Fruit fly (Drosophila melanogaster) whole organism, embryonic: Measurements from ENCODE around the gene fru.

Source experiments
- ATbp ChIP-seq: fragments of 200-800 bp; sonication (Bioruptor generic); optimal IDR thresholded peaks from 2 replicates; lab custom pipeline; 2017; ENCODE audit warnings: missing biosample characterization, mild to moderate bottlenecking, missing genetic modification characterization, missing genetic modification reagents
- BtbVII ChIP-seq: fragments of 200-800 bp; sonication (Bioruptor generic); optimal IDR thresholded peaks from 3 replicates; lab custom pipeline; 2017; ENCODE audit warnings: missing biosample characterization, mild to moderate bottlenecking, missing genetic modification characterization
- CG14014 ChIP-seq: fragments of 200-800 bp; sonication (Bioruptor generic); IDR thresholded peaks from 2 replicates; pipeline ENCODE4 v1.3.6; 2022; ENCODE audit warnings: missing biosample characterization, missing genetic modification characterization
- CG14441 ChIP-seq: fragments of 200-800 bp; sonication (Bioruptor generic); IDR thresholded peaks from 2 replicates; pipeline ENCODE4 v1.3.6; 2022; ENCODE audit warnings: missing biosample characterization, missing genetic modification characterization
- CG15011 ChIP-seq: fragments of 200-800 bp; sonication (Bioruptor generic); optimal IDR thresholded peaks from 3 replicates; lab custom pipeline; 2018; ENCODE audit warnings: missing biosample characterization, mild to moderate bottlenecking, missing genetic modification characterization
- CG15601 ChIP-seq: fragments of 200-800 bp; sonication (Bioruptor generic); optimal IDR thresholded peaks from 3 replicates; lab custom pipeline; 2019; ENCODE audit warnings: missing biosample characterization, mild to moderate bottlenecking, missing genetic modification characterization, moderate library complexity
- CG15696 ChIP-seq: fragments of 200-800 bp; sonication (Bioruptor generic); optimal IDR thresholded peaks from 2 replicates; lab custom pipeline; 2019; ENCODE audit warnings: missing biosample characterization, mild to moderate bottlenecking, missing genetic modification characterization, moderate library complexity
- CG17802 ChIP-seq: fragments of 200-800 bp; sonication (Bioruptor generic); optimal IDR thresholded peaks from 2 replicates; lab custom pipeline; 2018; ENCODE audit warnings: missing biosample characterization, mild to moderate bottlenecking, missing genetic modification characterization, moderate library complexity
- CG18764 ChIP-seq: fragments of 200-800 bp; sonication (Bioruptor generic); optimal IDR thresholded peaks from 3 replicates; lab custom pipeline; 2016; ENCODE audit warnings: missing biosample characterization, missing genetic modification characterization
- CG31224 ChIP-seq: fragments of 200-800 bp; sonication (Bioruptor generic); IDR thresholded peaks from 2 replicates; pipeline ENCODE4 v1.3.6; 2022; ENCODE audit warnings: missing biosample characterization, missing genetic modification characterization
- CG32772 ChIP-seq: fragments of 200-800 bp; sonication (Bioruptor generic); IDR thresholded peaks from 2 replicates; pipeline ENCODE4 v1.3.6; 2022; ENCODE audit warnings: missing biosample characterization, missing genetic modification characterization
- CG42726 ChIP-seq: fragments of 200-800 bp; sonication (Bioruptor generic); IDR thresholded peaks from 2 replicates; pipeline ENCODE4 v1.3.6; 2022; ENCODE audit warnings: missing biosample characterization, missing genetic modification characterization; ENCODE audit not compliant: partially characterized antibody
- CG4730 ChIP-seq: fragments of 200-800 bp; sonication (Bioruptor generic); IDR thresholded peaks from 2 replicates; pipeline ENCODE4 v1.3.6; 2022; ENCODE audit warnings: missing biosample characterization, missing genetic modification characterization
- CG6272 ChIP-seq: fragments of 200-800 bp; sonication (Bioruptor generic); IDR thresholded peaks from 2 replicates; pipeline ENCODE4 v1.3.6; 2022; ENCODE audit warnings: missing biosample characterization, missing genetic modification characterization
- CG7271 ChIP-seq: fragments of 200-800 bp; sonication (Bioruptor generic); optimal IDR thresholded peaks from 2 replicates; lab custom pipeline; 2018; ENCODE audit warnings: missing biosample characterization, mild to moderate bottlenecking, missing genetic modification characterization, moderate library complexity
- CG8388 ChIP-seq: fragments of 200-800 bp; sonication (Bioruptor generic); optimal IDR thresholded peaks from 2 replicates; lab custom pipeline; 2019; ENCODE audit warnings: missing biosample characterization, mild to moderate bottlenecking, missing genetic modification characterization, moderate library complexity
- CG8944 ChIP-seq: fragments of 200-800 bp; sonication (Bioruptor generic); optimal IDR thresholded peaks from 3 replicates; lab custom pipeline; 2016; ENCODE audit warnings: missing biosample characterization, missing genetic modification characterization
- CG9817 ChIP-seq: fragments of 200-800 bp; sonication (Bioruptor generic); optimal IDR thresholded peaks from 2 replicates; lab custom pipeline; 2018; ENCODE audit warnings: missing biosample characterization, mild to moderate bottlenecking, missing genetic modification characterization, moderate library complexity
- CG9876 ChIP-seq: fragments of 200-800 bp; sonication (Bioruptor generic); optimal IDR thresholded peaks from 2 replicates; lab custom pipeline; 2016; ENCODE audit warnings: missing biosample characterization, missing genetic modification characterization
- CTCF ChIP-seq: fragments of 200-800 bp; sonication (Bioruptor generic); optimal IDR thresholded peaks from 2 replicates; lab custom pipeline; 2017; ENCODE audit warnings: missing biosample characterization, mild to moderate bottlenecking, missing genetic modification characterization, moderate library complexity
- D ChIP-seq, 2 experiments: fragments of 200-800 bp in 1 of 2; fragments of >200 bp in 1 of 2; sonication (Bioruptor generic) in 1 of 2; optimal IDR thresholded peaks; 2 replicates in 1 of 2; 3 replicates in 1 of 2; lab custom pipeline; 2017; ENCODE audit warnings: mild to moderate bottlenecking in 1 of 2, missing biosample characterization in 1 of 2, missing genetic modification characterization in 1 of 2, missing genetic modification reagents in 1 of 2
- D19A ChIP-seq: fragments of 200-800 bp; optimal IDR thresholded peaks from 3 replicates; lab custom pipeline; 2019; ENCODE audit warnings: missing biosample characterization, mild to moderate bottlenecking, missing genetic modification characterization, moderate library complexity
- Doc3 ChIP-seq: fragments of 200-800 bp; sonication (Bioruptor generic); IDR thresholded peaks from 3 replicates; pipeline ENCODE4 v1.3.6; 2022; ENCODE audit warnings: missing biosample characterization, missing genetic modification characterization; ENCODE audit not compliant: partially characterized antibody
- Dp ChIP-seq: fragments of 200-800 bp; sonication (Bioruptor generic); optimal IDR thresholded peaks from 2 replicates; lab custom pipeline; 2018; ENCODE audit warnings: missing biosample characterization, mild to moderate bottlenecking, missing genetic modification characterization, moderate library complexity
- Dref ChIP-seq: fragments of 200-800 bp; sonication (Bioruptor generic); IDR thresholded peaks from 2 replicates; pipeline ENCODE4 v1.3.6; 2022; ENCODE audit warnings: missing biosample characterization, missing genetic modification characterization
- MBD-R2 ChIP-seq: fragments of 200-800 bp; sonication (Bioruptor generic); IDR thresholded peaks from 2 replicates; pipeline ENCODE4 v1.3.6; 2022; ENCODE audit warnings: missing biosample characterization, missing genetic modification characterization
- Meics ChIP-seq: fragments of 200-800 bp; sonication (Bioruptor generic); optimal IDR thresholded peaks from 2 replicates; lab custom pipeline; 2017; ENCODE audit warnings: missing biosample characterization, mild to moderate bottlenecking, missing genetic modification characterization
- Mes4 ChIP-seq: fragments of 200-800 bp; sonication (Bioruptor generic); optimal IDR thresholded peaks from 2 replicates; lab custom pipeline; 2016; ENCODE audit warnings: missing biosample characterization, missing genetic modification characterization
- Myb ChIP-seq: fragments of 200-800 bp; sonication (Bioruptor generic); optimal IDR thresholded peaks from 2 replicates; lab custom pipeline; 2016; ENCODE audit warnings: missing biosample characterization, missing genetic modification characterization
- NC2β ChIP-seq: fragments of 200-800 bp; sonication (Bioruptor generic); optimal IDR thresholded peaks from 2 replicates; lab custom pipeline; 2016; ENCODE audit warnings: missing biosample characterization, missing genetic modification characterization
- Neu2 ChIP-seq: fragments of 200-800 bp; sonication (Bioruptor generic); optimal IDR thresholded peaks from 3 replicates; lab custom pipeline; 2016; ENCODE audit warnings: missing biosample characterization, missing genetic modification characterization, borderline replicate concordance
- Xbp1 ChIP-seq: fragments of 200-800 bp; sonication (Bioruptor generic); optimal IDR thresholded peaks from 3 replicates; lab custom pipeline; 2016; ENCODE audit warnings: missing biosample characterization, mild to moderate bottlenecking, missing genetic modification characterization
- ara ChIP-seq: fragments of 200-800 bp; sonication (Bioruptor generic); IDR thresholded peaks from 2 replicates; pipeline ENCODE4 v1.3.6; 2022; ENCODE audit warnings: missing biosample characterization, missing genetic modification characterization
- bcd ChIP-seq: fragments of 200-800 bp; sonication (Bioruptor generic); optimal IDR thresholded peaks from 2 replicates; lab custom pipeline; 2017; ENCODE audit warnings: missing biosample characterization, mild to moderate bottlenecking, missing genetic modification characterization
- br ChIP-seq: fragments of >200 bp; optimal IDR thresholded peaks from 2 replicates; lab custom pipeline; 2017
- chn ChIP-seq: fragments of 200-800 bp; sonication (Bioruptor generic); optimal IDR thresholded peaks from 2 replicates; lab custom pipeline; 2016; ENCODE audit warnings: missing biosample characterization, missing genetic modification characterization
- crc ChIP-seq: fragments of 200-800 bp; sonication (Bioruptor generic); optimal IDR thresholded peaks from 2 replicates; lab custom pipeline; 2016; ENCODE audit warnings: missing biosample characterization, missing genetic modification characterization
- dpn ChIP-seq, 2 experiments: fragments of 200-800 bp; sonication (Bioruptor generic); optimal IDR thresholded peaks; 3 replicates each; lab custom pipeline; 2016; ENCODE audit warnings: missing biosample characterization in 2 of 2, missing genetic modification characterization in 2 of 2
- gcm2 ChIP-seq: fragments of 200-800 bp; sonication (Bioruptor generic); optimal IDR thresholded peaks from 2 replicates; lab custom pipeline; 2016; ENCODE audit warnings: missing biosample characterization, missing genetic modification characterization
- grau ChIP-seq: fragments of 200-800 bp; optimal IDR thresholded peaks from 3 replicates; lab custom pipeline; 2019; ENCODE audit warnings: missing biosample characterization, mild to moderate bottlenecking, missing genetic modification characterization, moderate library complexity
- grn ChIP-seq: fragments of 200-800 bp; sonication (Bioruptor generic); optimal IDR thresholded peaks from 3 replicates; lab custom pipeline; 2017; ENCODE audit warnings: missing biosample characterization, missing genetic modification characterization
- lbe ChIP-seq: fragments of 200-800 bp; sonication (Bioruptor generic); optimal IDR thresholded peaks from 2 replicates; lab custom pipeline; 2016; ENCODE audit warnings: missing biosample characterization, mild to moderate bottlenecking, missing genetic modification characterization
- luna ChIP-seq: fragments of 200-800 bp; sonication (Bioruptor generic); optimal IDR thresholded peaks from 2 replicates; lab custom pipeline; 2016; ENCODE audit warnings: missing biosample characterization, missing genetic modification characterization
- maf-S ChIP-seq: fragments of 200-800 bp; sonication (Bioruptor generic); optimal IDR thresholded peaks from 2 replicates; lab custom pipeline; 2016; ENCODE audit warnings: missing biosample characterization, missing genetic modification characterization
- pfk ChIP-seq: fragments of 200-800 bp; sonication (Bioruptor generic); optimal IDR thresholded peaks from 2 replicates; lab custom pipeline; 2018; ENCODE audit warnings: missing biosample characterization, mild to moderate bottlenecking, missing genetic modification characterization, moderate library complexity
- pros ChIP-seq: fragments of 200-800 bp; sonication (Bioruptor generic); optimal IDR thresholded peaks from 3 replicates; lab custom pipeline; 2019; ENCODE audit warnings: missing biosample characterization, mild to moderate bottlenecking, missing genetic modification characterization, moderate library complexity
- sens ChIP-seq: fragments of 200-800 bp; sonication (Bioruptor generic); peaks from one replicate; lab custom pipeline; 2016; ENCODE audit warnings: missing biosample characterization, missing genetic modification characterization
- stwl ChIP-seq: fragments of 200-800 bp; sonication (Bioruptor generic); optimal IDR thresholded peaks from 3 replicates; lab custom pipeline; 2018; ENCODE audit warnings: missing biosample characterization, mild to moderate bottlenecking, missing genetic modification characterization, moderate library complexity
- sug ChIP-seq: fragments of 200-800 bp; optimal IDR thresholded peaks from 2 replicates; lab custom pipeline; 2019; ENCODE audit warnings: missing biosample characterization, mild to moderate bottlenecking, missing genetic modification characterization, moderate library complexity
- zfh2 ChIP-seq: fragments of 200-800 bp; sonication (Bioruptor generic); optimal IDR thresholded peaks from 2 replicates; lab custom pipeline; 2016; ENCODE audit warnings: missing biosample characterization, missing genetic modification characterization

fru gene

dm6 chr3R:18398954-18399697, 146.3 kb downstream of the fru start, which contains the start of gene Vha100-2 (continued):
- no peak for TF ChIP-seq crc (GFP tag; lab: Kevin White, UChicago)
- TF ChIP-seq D19A = peak; percentile 39
- no peak for TF ChIP-seq pros (GFP tag; lab: Kevin White, UChicago)
- TF ChIP-seq grn = peak; percentile 91
- TF ChIP-seq CG42726 = peak; percentile 26; the same call in 1 of the 2 replicates
- TF ChIP-seq CG4730 (GFP tag; lab: Robert Waterston, UW) = no peak
- peak; percentile 45 for TF ChIP-seq Dref
- TF ChIP-seq NC2β (GFP tag; lab: Kevin White, UChicago) = no peak
- TF ChIP-seq D (optimal IDR thresholded peaks at IDR 0.05; lab: Kevin White, UChicago) = no peak
- no peak for TF ChIP-seq D (GFP tag; optimal IDR thresholded peaks at IDR 0.05; lab: Kevin White, UChicago)
- no peak for TF ChIP-seq ATbp (GFP tag; lab: Kevin White, UChicago)
- no peak for TF ChIP-seq CG9817 (tag; lab: Kevin White, UChicago)
- TF ChIP-seq CG18764 (GFP tag; lab: Kevin White, UChicago) = no peak
- TF ChIP-seq CG31224 = no peak
- no peak for TF ChIP-seq CG8944
- no peak for TF ChIP-seq MBD-R2
- TF ChIP-seq CG14441 = peak; percentile 65
- peak; percentile 18 for TF ChIP-seq sug (tag; lab: Kevin White, UChicago)
- no peak for TF ChIP-seq ara (GFP tag; lab: Robert Waterston, UW)
- no peak for TF ChIP-seq Doc3 (GFP tag; lab: Robert Waterston, UW)
- 0 out of 2 replicates have a peak, but pooled peaks have one; percentile 14 for TF ChIP-seq CG32772 (GFP tag; lab: Robert Waterston, UW)
- peak; percentile 0 for TF ChIP-seq CG15601
- no peak for TF ChIP-seq zfh2 (GFP tag; lab: Kevin White, UChicago)
- TF ChIP-seq sens = peak; percentile 74
- TF ChIP-seq CG14014 (GFP tag; lab: Robert Waterston, UW) = peak; percentile 59; the same call in 1 of the 2 replicates
- no peak for TF ChIP-seq luna (GFP tag; lab: Kevin White, UChicago)
- peak; percentile 36 for TF ChIP-seq pfk (GFP tag; lab: Kevin White, UChicago)
- TF ChIP-seq Xbp1 (GFP tag; lab: Kevin White, UChicago) = peak; percentile 7
- TF ChIP-seq Dp (GFP tag; lab: Kevin White, UChicago) = peak; percentile 63
- TF ChIP-seq Meics (GFP tag; lab: Kevin White, UChicago) = peak; percentile 41
- no peak for TF ChIP-seq maf-S (GFP tag; lab: Kevin White, UChicago)
- peak; percentile 30 for TF ChIP-seq bcd
- TF ChIP-seq CG15696 (tag; lab: Kevin White, UChicago) = no peak
- TF ChIP-seq CG17802 (tag; lab: Kevin White, UChicago) = no peak
- peak; percentile 97 for TF ChIP-seq Myb (GFP tag; lab: Kevin White, UChicago)
- TF ChIP-seq CG15011 (GFP tag; lab: Kevin White, UChicago) = peak; percentile 8
- TF ChIP-seq CG8388 (GFP tag; lab: Kevin White, UChicago) = no peak
- peak; percentile 94 for TF ChIP-seq stwl (tag; lab: Kevin White, UChicago)
- TF ChIP-seq Neu2 (GFP tag; lab: Kevin White, UChicago) = no peak
- TF ChIP-seq CG7271 (tag; lab: Kevin White, UChicago) = no peak
- TF ChIP-seq Mes4 (GFP tag; lab: Kevin White, UChicago) = no peak
- TF ChIP-seq dpn (GFP tag; optimal IDR thresholded peaks at IDR 0.05; lab: Kevin White, UChicago) = peak; percentile 3 to 18
- TF ChIP-seq CG9876 (GFP tag; lab: Kevin White, UChicago) = no peak
- peak; percentile 27 for TF ChIP-seq grau (tag; lab: Kevin White, UChicago)
- peak; percentile 51 for TF ChIP-seq lbe (GFP tag; lab: Kevin White, UChicago)
- TF ChIP-seq CG6272 (GFP tag; lab: Robert Waterston, UW) = no peak; the same call in 1 of the 2 replicates
- peak; percentile 39 for TF ChIP-seq CTCF (GFP tag; lab: Kevin White, UChicago)
- TF ChIP-seq BtbVII = peak; percentile 28
- no peak for TF ChIP-seq gcm2 (GFP tag; lab: Kevin White, UChicago)
- TF ChIP-seq br (lab: Kevin White, UChicago) = no peak
- TF ChIP-seq chn (GFP tag; lab: Kevin White, UChicago) = peak; percentile 24
